Fruit fly (Drosophila melanogaster): Measurements from ENCODE around the gene CG13318.
A peak's percentile ranks its signal among the peaks of the same experiment; 100 is the strongest.

Gene CG13318

DNA sequence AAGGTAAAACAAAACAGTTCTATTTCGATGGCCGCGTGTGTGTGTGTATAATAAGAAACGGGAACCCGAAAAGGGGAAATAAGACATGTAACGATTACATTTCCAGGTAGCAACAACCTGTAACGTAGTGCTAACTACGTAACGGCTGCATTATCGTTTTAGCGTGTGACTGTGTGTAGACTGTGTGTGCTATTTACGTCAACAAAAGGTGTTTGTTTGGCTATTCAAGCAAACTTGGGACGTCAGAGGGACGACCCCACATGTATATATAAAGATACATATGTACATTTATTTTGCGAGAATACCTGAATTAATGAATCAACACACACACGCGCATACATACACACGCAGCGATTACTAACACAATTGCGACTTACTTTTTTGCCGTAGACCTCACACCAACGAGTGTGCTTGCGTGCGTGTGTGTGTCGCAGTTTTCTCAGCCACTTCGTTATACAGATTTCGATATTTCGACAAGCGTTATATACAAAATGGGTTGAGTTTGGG is 47.1 kb upstream of the CG13318 start:
- TF ChIP-seq N (GFP tag; optimal IDR thresholded peaks at IDR 0.05): no peak
- TF ChIP-seq Abd-B (GFP tag; optimal IDR thresholded peaks at IDR 0.05): no peak
- TF ChIP-seq Jra (GFP tag; optimal IDR thresholded peaks at IDR 0.05): peak; percentile 55
- peak; percentile 5 for TF ChIP-seq Sp1 (GFP tag; optimal IDR thresholded peaks at IDR 0.05)
- TF ChIP-seq fru (GFP tag; optimal IDR thresholded peaks at IDR 0.05): peak; percentile 43
- no peak for TF ChIP-seq CrebA (GFP tag; optimal IDR thresholded peaks at IDR 0.05; ENCODE audit: borderline replicate concordance)
- peak; percentile 83 for TF ChIP-seq Hr83 (GFP tag; optimal IDR thresholded peaks at IDR 0.05; ENCODE audit: poor library complexity, severe bottlenecking)
- TF ChIP-seq sv (GFP tag; optimal IDR thresholded peaks at IDR 0.05): peak; percentile 27
- no peak for TF ChIP-seq dl (GFP tag; optimal IDR thresholded peaks at IDR 0.05; ENCODE audit: insufficient read depth in 1 of 2, partially characterized antibody in 2 of 2)
- peak; percentile 57 for TF ChIP-seq Hnf4 (GFP tag; optimal IDR thresholded peaks at IDR 0.05)
- peak; percentile 59 for TF ChIP-seq rgr (GFP tag; optimal IDR thresholded peaks at IDR 0.05)
- peak; percentile 20 to 30 for TF ChIP-seq foxo (GFP tag; optimal IDR thresholded peaks at IDR 0.05)
- TF ChIP-seq h (GFP tag; optimal IDR thresholded peaks at IDR 0.05): peak; percentile 64
- TF ChIP-seq brk (GFP tag; optimal IDR thresholded peaks at IDR 0.05): peak; percentile 61
- TF ChIP-seq OdsH (GFP tag; optimal IDR thresholded peaks at IDR 0.05): peak; percentile 33
- no peak for TF ChIP-seq psq (GFP tag; optimal IDR thresholded peaks at IDR 0.05)
- TF ChIP-seq CG9705 (GFP tag; optimal IDR thresholded peaks at IDR 0.05): no peak
- peak; percentile 35 for TF ChIP-seq br (GFP tag; optimal IDR thresholded peaks at IDR 0.05)
- no peak for TF ChIP-seq woc (GFP tag; optimal IDR thresholded peaks at IDR 0.05)

DNA sequence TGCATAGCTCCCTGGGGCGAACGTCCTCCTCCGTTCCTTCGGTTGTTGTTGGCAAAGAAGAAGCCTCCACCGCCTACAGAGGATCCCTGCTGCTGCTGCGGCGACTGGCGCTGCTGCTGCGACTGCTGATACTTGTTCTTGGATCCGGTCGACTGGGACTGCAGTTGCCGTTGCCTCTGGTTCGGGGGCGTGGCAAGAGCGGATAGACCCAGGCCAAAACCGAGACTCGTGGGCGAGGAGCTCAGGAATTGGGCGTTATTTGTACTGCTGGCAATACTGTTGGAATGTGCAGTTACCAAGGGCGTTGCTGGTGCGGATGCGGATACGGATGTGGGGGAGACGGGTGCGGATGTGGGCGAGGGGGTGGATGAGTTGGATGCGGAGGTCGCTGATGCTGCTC is 45.7 kb upstream of the CG13318 start:
- TF ChIP-seq Dfd (GFP tag; optimal IDR thresholded peaks at IDR 0.05) (no peak), tai (GFP tag; optimal IDR thresholded peaks at IDR 0.05) (no peak), Dif (GFP tag; optimal IDR thresholded peaks at IDR 0.05; ENCODE audit: partially characterized antibody) (no peak), brk (GFP tag; optimal IDR thresholded peaks at IDR 0.05) (no peak), dmrt93B (GFP tag; optimal IDR thresholded peaks at IDR 0.05) (no peak), Myc (optimal IDR thresholded peaks at IDR 0.05) (no peak), dl (GFP tag; optimal IDR thresholded peaks at IDR 0.05; ENCODE audit: insufficient read depth in 1 of 2, partially characterized antibody in 2 of 2) (no peak), h (GFP tag; optimal IDR thresholded peaks at IDR 0.05) (no peak), rgr (GFP tag; optimal IDR thresholded peaks at IDR 0.05) (no peak), Vsx2 (GFP tag; optimal IDR thresholded peaks at IDR 0.05; ENCODE audit: partially characterized antibody) (no peak), Jra (GFP tag; optimal IDR thresholded peaks at IDR 0.05) (no peak), CrebA (GFP tag; optimal IDR thresholded peaks at IDR 0.05; ENCODE audit: borderline replicate concordance) (no peak)

DNA sequence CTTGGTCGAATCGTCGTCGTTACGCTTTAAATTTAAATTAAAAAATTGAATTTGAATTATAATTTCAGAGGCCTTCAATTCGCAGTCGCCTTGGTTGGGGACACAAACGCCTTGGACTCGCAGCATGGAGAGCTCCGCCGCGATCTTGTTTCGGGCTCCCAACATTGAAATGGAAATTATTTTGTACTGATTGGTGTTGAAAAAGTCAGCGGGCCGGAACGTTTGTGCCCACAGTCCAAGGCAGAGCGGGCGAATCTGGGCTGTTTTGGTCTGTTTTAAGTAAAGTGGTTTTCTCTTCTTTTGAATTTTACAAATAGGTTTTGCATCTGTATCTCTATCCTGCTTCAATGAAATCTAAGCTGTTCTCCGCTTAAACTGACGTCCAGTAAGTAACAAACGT is 42.6 kb upstream of the CG13318 start:
- TF ChIP-seq sage (GFP tag; optimal IDR thresholded peaks at IDR 0.05): no peak

DNA sequence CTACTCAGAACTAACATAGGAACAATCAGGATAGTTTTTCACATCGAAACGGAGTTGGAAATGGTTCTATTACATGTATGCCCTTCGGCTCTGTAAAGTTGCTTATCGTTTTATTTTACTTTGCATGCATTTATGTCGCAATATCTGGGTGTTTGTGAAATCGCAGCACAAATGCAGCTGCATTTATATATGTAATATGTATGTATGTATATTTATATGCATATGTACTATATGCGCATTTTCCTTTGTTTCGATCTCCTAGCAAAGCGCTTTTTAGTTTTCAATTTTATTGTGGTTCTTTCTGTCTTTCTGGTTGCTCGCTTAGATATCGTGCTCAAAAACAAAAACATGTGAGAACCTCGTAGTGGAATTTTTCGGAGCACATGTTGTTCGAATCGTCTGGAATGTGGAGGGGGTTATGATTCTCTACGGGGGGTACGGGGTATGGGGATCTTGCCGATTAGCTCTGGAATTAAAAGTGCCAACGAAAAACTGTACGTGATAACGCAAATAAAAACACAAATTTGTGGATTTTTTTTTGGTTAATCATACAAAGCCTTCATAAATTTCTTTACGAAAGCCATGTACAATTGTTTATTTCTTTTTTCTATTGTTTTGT is 41.6 kb upstream of the CG13318 start:
- TF ChIP-seq Hnf4 (GFP tag; optimal IDR thresholded peaks at IDR 0.05) (no peak), OdsH (GFP tag; optimal IDR thresholded peaks at IDR 0.05) (no peak), tai (GFP tag; optimal IDR thresholded peaks at IDR 0.05) (no peak), Hr78 (GFP tag; optimal IDR thresholded peaks at IDR 0.05) (no peak), Rel (GFP tag; optimal IDR thresholded peaks at IDR 0.05) (no peak), Rel (tag; optimal IDR thresholded peaks at IDR 0.05) (peak; percentile 59), Sp1 (GFP tag; optimal IDR thresholded peaks at IDR 0.05) (peak; percentile 1)

DNA sequence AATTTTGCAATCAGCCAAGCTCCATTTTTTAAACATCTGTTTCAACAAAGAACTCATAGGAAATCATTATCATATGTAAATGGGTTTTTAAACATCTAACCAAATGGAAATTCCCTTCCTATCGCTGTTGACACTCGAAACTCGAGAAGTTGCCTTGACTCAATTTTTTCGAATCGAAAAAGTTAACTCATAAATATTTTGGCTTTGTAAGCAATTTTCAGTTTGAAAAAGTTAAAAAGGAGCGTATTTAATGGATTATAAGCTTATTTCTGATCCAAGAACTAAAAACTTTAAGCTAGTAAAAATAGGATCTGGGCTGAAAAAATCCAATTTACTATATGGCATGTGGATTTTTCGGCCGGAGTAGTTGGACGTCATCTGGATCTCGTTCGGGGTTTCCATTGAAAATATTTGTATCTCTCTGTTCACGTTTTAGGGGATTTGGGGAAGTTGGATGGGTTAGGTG is 40.7 kb upstream of the CG13318 start, which contains the start of gene CG9837:
CG9837 (minus strand) TSS at position 416 of the 466 bp plus-strand sequence.
- TF ChIP-seq rgr (GFP tag; optimal IDR thresholded peaks at IDR 0.05) (no peak), woc (GFP tag; optimal IDR thresholded peaks at IDR 0.05) (no peak), dmrt93B (GFP tag; optimal IDR thresholded peaks at IDR 0.05) (no peak), pan (optimal IDR thresholded peaks at IDR 0.05) (no peak), h (GFP tag; optimal IDR thresholded peaks at IDR 0.05) (no peak), sage (GFP tag; optimal IDR thresholded peaks at IDR 0.05) (no peak), CrebA (GFP tag; optimal IDR thresholded peaks at IDR 0.05; ENCODE audit: borderline replicate concordance) (no peak), brk (GFP tag; optimal IDR thresholded peaks at IDR 0.05) (no peak), usp (GFP tag; optimal IDR thresholded peaks at IDR 0.05) (no peak), Hnf4 (GFP tag; optimal IDR thresholded peaks at IDR 0.05) (no peak), Abd-B (GFP tag; optimal IDR thresholded peaks at IDR 0.05) (no peak), tai (GFP tag; optimal IDR thresholded peaks at IDR 0.05) (no peak), Jra (GFP tag; optimal IDR thresholded peaks at IDR 0.05) (no peak), GATAd (GFP tag; optimal IDR thresholded peaks at IDR 0.05) (no peak), Vsx2 (GFP tag; optimal IDR thresholded peaks at IDR 0.05; ENCODE audit: partially characterized antibody) (no peak)

All from whole organism, wandering third instar larva.